Fruit fly (Drosophila melanogaster): ENCODE results near the gene MED15.

DNA sequence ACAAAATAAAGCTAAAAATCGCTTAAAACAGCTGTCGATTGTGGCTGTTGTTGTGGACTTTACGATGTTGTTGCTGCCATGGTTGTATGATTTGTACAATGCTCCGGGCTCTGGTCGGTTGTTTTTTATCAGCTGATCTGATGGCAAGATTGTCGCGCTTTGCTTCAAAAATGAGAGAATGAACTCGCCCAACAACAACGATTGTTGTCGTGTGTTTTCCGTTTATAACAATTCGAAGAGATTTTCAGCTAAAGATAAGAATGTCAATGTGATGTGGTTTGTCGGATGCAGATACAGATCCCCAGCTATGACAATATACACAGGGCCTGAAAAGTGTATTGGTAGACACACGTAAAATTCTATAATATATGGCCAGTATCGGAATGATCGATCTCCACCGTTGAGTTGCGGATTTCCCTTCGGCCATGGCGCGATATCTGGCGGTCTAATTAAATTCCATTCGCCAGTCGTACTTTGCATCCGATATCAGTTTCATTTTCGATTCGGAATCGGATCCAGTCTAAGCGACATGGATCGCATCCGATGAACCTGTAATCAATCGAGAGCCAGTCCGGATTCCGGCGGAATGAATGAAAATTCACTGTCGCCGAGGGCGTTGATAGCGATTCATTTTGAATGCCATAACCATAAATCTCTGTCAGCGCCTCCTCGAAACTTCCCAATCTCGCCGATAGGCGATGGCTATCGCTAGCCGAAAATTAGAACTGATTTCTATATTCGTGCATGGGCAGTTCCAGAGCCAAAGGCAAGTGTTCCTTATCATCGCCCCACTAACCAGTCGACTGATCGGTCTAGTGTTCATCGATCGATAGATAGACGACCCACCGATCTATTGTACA, 22.8 kb downstream of the MED15 start:
- TF ChIP-seq CTCF (optimal IDR thresholded peaks at IDR 0.05) (no peak), CG8478 (optimal IDR thresholded peaks at IDR 0.05) (no peak)

Data from S2 (cell line).